Worm (Caenorhabditis elegans) whole organism, late embryonic: ENCODE data around the gene ncap-1.

Source experiments
- F13H6.1 ChIP-seq: sonication (generic microtip); optimal IDR thresholded peaks from 2 replicates; lab custom pipeline; 2016; ENCODE audit warnings: missing genetic modification characterization, missing compliant biosample characterization
- T23F11.4 ChIP-seq: fragments of 200-800 bp; sonication (Bioruptor generic); optimal IDR thresholded peaks from 2 replicates; lab custom pipeline; 2018; ENCODE audit warnings: mild to moderate bottlenecking, missing genetic modification characterization, missing compliant biosample characterization
- Y22D7AL.16 ChIP-seq: sonication (generic microtip); optimal IDR thresholded peaks from 2 replicates; lab custom pipeline; 2016; ENCODE audit warnings: missing genetic modification characterization, missing compliant biosample characterization
- fkh-10 ChIP-seq: fragments of 150-350 bp; optimal IDR thresholded peaks from 2 replicates; lab custom pipeline; 2014; ENCODE audit warnings: missing biosample characterization, missing genetic modification reagents, missing genetic modification characterization
- hlh-13 ChIP-seq: fragments of 200-800 bp; sonication (Bioruptor generic); optimal IDR thresholded peaks from 2 replicates; lab custom pipeline; 2018; ENCODE audit warnings: mild to moderate bottlenecking, missing genetic modification characterization, missing compliant biosample characterization
- lim-6 ChIP-seq: sonication (generic microtip); optimal IDR thresholded peaks from 2 replicates; lab custom pipeline; 2016; ENCODE audit warnings: missing genetic modification characterization, missing compliant biosample characterization
- nhr-11 ChIP-seq: fragments of 150-350 bp; optimal IDR thresholded peaks from 2 replicates; lab custom pipeline; 2014; ENCODE audit warnings: missing biosample characterization, missing genetic modification characterization
- nhr-232 ChIP-seq: sonication (generic microtip); optimal IDR thresholded peaks from 2 replicates; lab custom pipeline; 2016; ENCODE audit warnings: missing genetic modification characterization, missing compliant biosample characterization
- npax-4 ChIP-seq: sonication (generic microtip); optimal IDR thresholded peaks from 2 replicates; lab custom pipeline; 2016; ENCODE audit warnings: missing genetic modification characterization, missing compliant biosample characterization
- unc-42 ChIP-seq: sonication (generic microtip); optimal IDR thresholded peaks from 2 replicates; lab custom pipeline; 2016; ENCODE audit warnings: missing genotype, missing genetic modification characterization, missing compliant biosample characterization
- unc-55 ChIP-seq: sonication (generic microtip); optimal IDR thresholded peaks from 2 replicates; lab custom pipeline; 2017; ENCODE audit warnings: missing biosample characterization, missing genetic modification reagents, missing genetic modification characterization
- zip-5 ChIP-seq: sonication (generic microtip); optimal IDR thresholded peaks from 2 replicates; lab custom pipeline; 2016; ENCODE audit warnings: missing genetic modification characterization, missing compliant biosample characterization

DNA sequence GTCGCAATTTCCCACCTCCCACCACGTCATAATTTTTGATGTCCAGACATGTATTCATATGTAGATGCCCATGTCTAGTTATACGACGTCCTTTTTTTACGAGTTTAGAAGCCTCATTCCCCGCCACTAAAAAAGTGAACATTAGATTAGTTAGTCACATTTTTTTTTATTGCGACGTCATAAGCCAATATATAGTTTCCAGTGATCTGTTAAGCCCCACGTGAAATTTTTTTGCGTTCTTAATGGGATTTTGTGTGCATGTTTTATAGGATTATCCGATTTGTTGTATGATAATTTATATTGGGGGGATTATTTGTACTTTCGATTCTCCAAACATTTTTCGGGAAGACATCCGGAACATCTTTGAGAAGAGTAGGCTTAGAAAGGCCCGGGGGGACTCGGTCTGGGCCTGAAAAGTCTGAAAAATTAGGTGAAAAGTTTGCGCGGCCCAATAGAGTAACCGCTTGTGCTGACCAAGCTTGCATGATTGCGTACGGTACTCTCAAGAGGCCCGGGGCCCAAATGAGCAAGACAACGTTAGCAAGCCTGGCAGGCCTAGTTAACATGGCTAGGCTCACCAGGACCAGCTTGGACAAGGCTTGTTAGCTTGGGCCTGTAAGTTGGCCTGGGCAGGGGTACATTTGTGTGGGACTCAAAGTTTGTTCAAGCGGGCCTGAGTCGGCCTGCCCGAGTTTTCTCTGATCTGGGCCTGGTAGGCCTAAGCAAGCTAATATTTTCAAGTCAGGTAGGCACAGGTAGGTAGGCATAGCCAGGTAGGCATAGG, 46.3 kb upstream of the ncap-1 start:
- TF ChIP-seq zip-5 (no peak), nhr-11 (tag; lab: Kevin White, UChicago) (no peak), lim-6 (no peak), nhr-232 (tag; lab: Kevin White, UChicago) (no peak), unc-55 (GFP tag; lab: Kevin White, UChicago) (no peak), unc-42 (tag; lab: Kevin White, UChicago) (no peak), T23F11.4 (GFP tag; lab: Kevin White, UChicago) (no peak), Y22D7AL.16 (tag; lab: Kevin White, UChicago) (no peak), hlh-13 (no peak), npax-4 (tag; lab: Kevin White, UChicago) (no peak), fkh-10 (GFP tag; lab: Kevin White, UChicago) (no peak), F13H6.1 (tag; lab: Kevin White, UChicago) (no peak)
